Comparison of ENCODE assay signal across 2 worm cellular contexts in genomic region chrIV:7654212-7654778, ce11.
TF ChIP-seq lines count a peak whose summit lies in the region.

nrde-4 (minus strand) TSS chrIV:7654262.

TF ChIP-seq in whole organism, L1 larva, 84 proteins besides CTCF, POLR2A, EP300 and RAD21 (continued from another document):
- TF ChIP-seq elt-2 (tag; optimal IDR thresholded peaks at IDR 0.05; lab: Kevin White, UChicago) (no peak), mdl-1 (tag; optimal IDR thresholded peaks at IDR 0.05; lab: Kevin White, UChicago) (peak in 1 of 2 experiments; percentile 8), mab-9 (GFP tag; IDR thresholded peaks at IDR 0.05; lab: Robert Waterston, UW) (no peak), fkh-8 (tag; optimal IDR thresholded peaks at IDR 0.05; lab: Kevin White, UChicago) (peak; percentile 66), lin-39 (tag; optimal IDR thresholded peaks at IDR 0.05; lab: Kevin White, UChicago) (no peak), nhr-28 (tag; optimal IDR thresholded peaks at IDR 0.05; lab: Kevin White, UChicago) (no peak), nhr-19 (GFP tag; conservative IDR thresholded peaks at IDR 0.05; lab: Robert Waterston, UW) (peak; percentile 15; the same call in 1 of the 2 replicates), zag-1 (tag; optimal IDR thresholded peaks at IDR 0.05; lab: Kevin White, UChicago) (no peak), nhr-11 (tag; optimal IDR thresholded peaks at IDR 0.05; lab: Kevin White, UChicago) (no peak), ztf-11 (tag; optimal IDR thresholded peaks at IDR 0.05; lab: Kevin White, UChicago) (peak in 1 of 2 experiments; percentile 30), sox-4 (tag; optimal IDR thresholded peaks at IDR 0.05; lab: Kevin White, UChicago) (no peak), egl-13 (tag; optimal IDR thresholded peaks at IDR 0.05; lab: Kevin White, UChicago) (peak; percentile 14), fos-1 (tag; optimal IDR thresholded peaks at IDR 0.05; lab: Kevin White, UChicago) (peak; percentile 11), nhr-77 (tag; optimal IDR thresholded peaks at IDR 0.05; lab: Kevin White, UChicago) (peak; percentile 54), pag-3 (tag; optimal IDR thresholded peaks at IDR 0.05; lab: Kevin White, UChicago; ENCODE audit: borderline replicate concordance, insufficient read depth) (peak; percentile 70), sptf-1 (tag; optimal IDR thresholded peaks at IDR 0.05; lab: Kevin White, UChicago) (no peak), xbp-1 (tag; optimal IDR thresholded peaks at IDR 0.05; lab: Kevin White, UChicago) (peak; percentile 61), ceh-88 (GFP tag; IDR thresholded peaks at IDR 0.05; lab: Robert Waterston, UW) (no peak), lsy-2 (tag; optimal IDR thresholded peaks at IDR 0.05; lab: Kevin White, UChicago) (peak; percentile 53 to 86), ceh-90 (tag; optimal IDR thresholded peaks at IDR 0.05; lab: Kevin White, UChicago) (no peak), nhr-76 (tag; optimal IDR thresholded peaks at IDR 0.05; lab: Kevin White, UChicago) (no peak), hlh-4 (tag; optimal IDR thresholded peaks at IDR 0.05; lab: Kevin White, UChicago) (no peak), ztf-4 (tag; optimal IDR thresholded peaks at IDR 0.05; lab: Kevin White, UChicago) (no peak), egl-27 (tag; optimal IDR thresholded peaks at IDR 0.05; lab: Kevin White, UChicago) (no peak), C16A3.4 (tag; optimal IDR thresholded peaks at IDR 0.05; lab: Kevin White, UChicago) (peak; percentile 86), lin-15B (tag; optimal IDR thresholded peaks at IDR 0.05; lab: Kevin White, UChicago) (peak; percentile 82), jun-1 (tag; optimal IDR thresholded peaks at IDR 0.05; lab: Kevin White, UChicago) (peak; percentile 22), Y116A8C.19 (tag; optimal IDR thresholded peaks at IDR 0.05; lab: Kevin White, UChicago; ENCODE audit: borderline replicate concordance) (no peak), nhr-20 (tag; optimal IDR thresholded peaks at IDR 0.05; lab: Kevin White, UChicago) (peak; percentile 63), tlp-1 (tag; optimal IDR thresholded peaks at IDR 0.05; lab: Kevin White, UChicago) (no peak), C34B4.2 (tag; optimal IDR thresholded peaks at IDR 0.05; lab: Kevin White, UChicago) (no peak), lin-14 (GFP tag; optimal IDR thresholded peaks at IDR 0.05; lab: Kevin White, UChicago) (peak; percentile 84), rnt-1 (tag; optimal IDR thresholded peaks at IDR 0.05; lab: Kevin White, UChicago) (peak; percentile 88), F16B12.6 (tag; optimal IDR thresholded peaks at IDR 0.05; lab: Kevin White, UChicago) (peak; percentile 48), ceh-82 (tag; optimal IDR thresholded peaks at IDR 0.05; lab: Kevin White, UChicago) (peak; percentile 65 to 77 (median 69)), zip-4 (GFP tag; optimal IDR thresholded peaks at IDR 0.05; lab: Kevin White, UChicago) (no peak), nhr-12 (tag; optimal IDR thresholded peaks at IDR 0.05; lab: Kevin White, UChicago) (no peak), sup-37 (GFP tag; optimal IDR thresholded peaks at IDR 0.05; lab: Kevin White, UChicago) (no peak), ets-5 (GFP tag; IDR thresholded peaks at IDR 0.05; lab: Robert Waterston, UW) (no peak), aha-1 (tag; optimal IDR thresholded peaks at IDR 0.05; lab: Kevin White, UChicago) (no peak), nhr-237 (tag; optimal IDR thresholded peaks at IDR 0.05; lab: Kevin White, UChicago) (peak; percentile 21), mef-2 (tag; optimal IDR thresholded peaks at IDR 0.05; lab: Kevin White, UChicago) (no peak), dpl-1 (GFP tag; optimal IDR thresholded peaks at IDR 0.05; lab: Kevin White, UChicago) (peak; percentile 69 to 76 (median 69)), snpc-4 (tag; optimal IDR thresholded peaks at IDR 0.05; lab: Kevin White, UChicago) (peak; percentile 65), efl-3 (GFP tag; optimal IDR thresholded peaks at IDR 0.05; lab: Kevin White, UChicago) (no peak), nhr-71 (tag; optimal IDR thresholded peaks at IDR 0.05; lab: Kevin White, UChicago) (peak; percentile 77), nhr-85 (tag; lab: Kevin White, UChicago) (peak; percentile 73), grh-1 (GFP tag; IDR thresholded peaks at IDR 0.05; lab: Robert Waterston, UW) (no peak), ama-1 (optimal IDR thresholded peaks at IDR 0.05; lab: Kevin White, UChicago) (no peak), skn-1 (tag; optimal IDR thresholded peaks at IDR 0.05; lab: Kevin White, UChicago) (peak; percentile 71), alr-1 (tag; optimal IDR thresholded peaks at IDR 0.05; lab: Kevin White, UChicago; ENCODE audit: borderline replicate concordance) (no peak), dsc-1 (tag; optimal IDR thresholded peaks at IDR 0.05; lab: Kevin White, UChicago) (peak; percentile 30), pax-3 (tag; optimal IDR thresholded peaks at IDR 0.05; lab: Kevin White, UChicago) (no peak), ceh-63 (GFP tag; optimal IDR thresholded peaks at IDR 0.05; lab: Kevin White, UChicago) (no peak), unc-130 (tag; optimal IDR thresholded peaks at IDR 0.05; lab: Kevin White, UChicago) (peak; percentile 34), fkh-4 (tag; optimal IDR thresholded peaks at IDR 0.05; lab: Kevin White, UChicago; ENCODE audit: borderline replicate concordance) (no peak), unc-86 (tag; optimal IDR thresholded peaks at IDR 0.05; lab: Kevin White, UChicago) (peak; percentile 38), unc-30 (tag; optimal IDR thresholded peaks at IDR 0.05; lab: Kevin White, UChicago) (no peak), nhr-84 (tag; optimal IDR thresholded peaks at IDR 0.05; lab: Kevin White, UChicago) (no peak), blmp-1 (tag; optimal IDR thresholded peaks at IDR 0.05; lab: Kevin White, UChicago) (peak; percentile 99), vab-15 (tag; optimal IDR thresholded peaks at IDR 0.05; lab: Kevin White, UChicago) (no peak), efl-1 (optimal IDR thresholded peaks at IDR 0.05; lab: Kevin White, UChicago) (peak; percentile 76 to 79), efl-1 (GFP tag; optimal IDR thresholded peaks at IDR 0.05 in 1 of 2; lab: Kevin White, UChicago) (peak; percentile 71 to 96), lin-35 (GFP tag; optimal IDR thresholded peaks at IDR 0.05; lab: Kevin White, UChicago) (peak; percentile 54 to 85), hlh-17 (GFP tag; optimal IDR thresholded peaks at IDR 0.05; lab: Kevin White, UChicago; ENCODE audit: borderline replicate concordance) (no peak), pqm-1 (tag; optimal IDR thresholded peaks at IDR 0.05; lab: Kevin White, UChicago) (no peak), nhr-90 (tag; optimal IDR thresholded peaks at IDR 0.05; lab: Kevin White, UChicago; ENCODE audit: poor library complexity) (peak; percentile 64)

TF ChIP-seq in whole organism, L3 larva, 47 proteins besides CTCF, POLR2A, EP300 and RAD21 (continued from another document):
- TF ChIP-seq fos-1 (tag; optimal IDR thresholded peaks at IDR 0.05; lab: Kevin White, UChicago) = no peak
- TF ChIP-seq nhr-28 (tag; optimal IDR thresholded peaks at IDR 0.05; lab: Kevin White, UChicago) = no peak
- TF ChIP-seq elt-2 (tag; optimal IDR thresholded peaks at IDR 0.05; lab: Kevin White, UChicago) = peak; percentile 46
- TF ChIP-seq skn-1 (tag; optimal IDR thresholded peaks at IDR 0.05; lab: Kevin White, UChicago) = peak; percentile 21
- TF ChIP-seq ceh-16 (tag; optimal IDR thresholded peaks at IDR 0.05; lab: Kevin White, UChicago) = no peak
- peak; percentile 71 for TF ChIP-seq snpc-4 (tag; optimal IDR thresholded peaks at IDR 0.05; lab: Kevin White, UChicago)
- TF ChIP-seq nhr-12 (tag; optimal IDR thresholded peaks at IDR 0.05; lab: Kevin White, UChicago) = no peak
- TF ChIP-seq lsy-12 (tag; optimal IDR thresholded peaks at IDR 0.05; lab: Kevin White, UChicago) = no peak
- no peak for TF ChIP-seq ceh-9 (tag; optimal IDR thresholded peaks at IDR 0.05; lab: Kevin White, UChicago)
- no peak for TF ChIP-seq tbx-2 (tag; optimal IDR thresholded peaks at IDR 0.05; lab: Kevin White, UChicago)
- peak; percentile 30 for TF ChIP-seq elt-1 (tag; optimal IDR thresholded peaks at IDR 0.05; lab: Kevin White, UChicago)
- peak; percentile 52 for TF ChIP-seq hmg-11 (tag; optimal IDR thresholded peaks at IDR 0.05; lab: Kevin White, UChicago)
- TF ChIP-seq pqm-1 (tag; optimal IDR thresholded peaks at IDR 0.05; lab: Kevin White, UChicago) = peak; percentile 27
- no peak for TF ChIP-seq fkh-2 (tag; optimal IDR thresholded peaks at IDR 0.05; lab: Kevin White, UChicago)
- no peak for TF ChIP-seq daf-12 (tag; optimal IDR thresholded peaks at IDR 0.05; lab: Kevin White, UChicago)
- TF ChIP-seq aly-2 (tag; optimal IDR thresholded peaks at IDR 0.05; lab: Kevin White, UChicago) = no peak
- no peak for TF ChIP-seq nhr-77 (tag; optimal IDR thresholded peaks at IDR 0.05; lab: Kevin White, UChicago)
- TF ChIP-seq unc-39 (tag; optimal IDR thresholded peaks at IDR 0.05; lab: Kevin White, UChicago) = no peak
- TF ChIP-seq unc-62 (GFP tag; optimal IDR thresholded peaks at IDR 0.05; lab: Kevin White, UChicago) = no peak
- TF ChIP-seq nhr-25 (tag; optimal IDR thresholded peaks at IDR 0.05; lab: Kevin White, UChicago) = peak; percentile 84
- peak; percentile 30 for TF ChIP-seq R02D3.7 (tag; optimal IDR thresholded peaks at IDR 0.05; lab: Kevin White, UChicago)
- TF ChIP-seq ztf-4 (tag; optimal IDR thresholded peaks at IDR 0.05; lab: Kevin White, UChicago) = no peak
- no peak for TF ChIP-seq ztf-11 (tag; optimal IDR thresholded peaks at IDR 0.05; lab: Kevin White, UChicago)
- TF ChIP-seq egl-27 (tag; optimal IDR thresholded peaks at IDR 0.05; lab: Kevin White, UChicago) = no peak
- TF ChIP-seq mml-1 (tag; optimal IDR thresholded peaks at IDR 0.05; lab: Kevin White, UChicago) = no peak
- peak; percentile 77 for TF ChIP-seq nhr-23 (tag; optimal IDR thresholded peaks at IDR 0.05; lab: Kevin White, UChicago)
- TF ChIP-seq eor-1 (tag; optimal IDR thresholded peaks at IDR 0.05; lab: Kevin White, UChicago) = no peak
- no peak for TF ChIP-seq nhr-237 (tag; optimal IDR thresholded peaks at IDR 0.05; lab: Kevin White, UChicago)
